Fruit fly (Drosophila melanogaster) whole organism, embryonic: ENCODE data around the gene Drep4.
A peak's percentile ranks its signal among the peaks of the same experiment; 100 is the strongest.

ENCODE experiments used
- Awh ChIP-seq: fragments of 200-800 bp; sonication (Bioruptor generic); IDR thresholded peaks from 2 replicates; pipeline ENCODE4, ENCODE4 v1.3.6; 2022; ENCODE audit warnings: missing biosample characterization, missing genetic modification characterization
- CG11695 ChIP-seq: fragments of 200-800 bp; sonication (Bioruptor generic); IDR thresholded peaks from 3 replicates; pipeline ENCODE4 v1.3.6; 2022; ENCODE audit warnings: missing biosample characterization, missing genetic modification characterization
- CG1233 ChIP-seq: fragments of 200-800 bp; sonication (Bioruptor generic); optimal IDR thresholded peaks from 4 replicates; lab custom pipeline; 2018; ENCODE audit warnings: missing biosample characterization, mild to moderate bottlenecking, missing genetic modification characterization
- CG12391 ChIP-seq: fragments of 200-800 bp; sonication (Bioruptor generic); optimal IDR thresholded peaks from 3 replicates; lab custom pipeline; 2018; ENCODE audit warnings: missing biosample characterization, mild to moderate bottlenecking, missing genetic modification characterization, moderate library complexity
- CG13123 ChIP-seq: fragments of 200-800 bp; sonication (Bioruptor generic); optimal IDR thresholded peaks from 2 replicates; lab custom pipeline; 2016; ENCODE audit warnings: missing biosample characterization, missing genetic modification characterization
- CG14710 ChIP-seq: fragments of 200-800 bp; sonication (Bioruptor generic); optimal IDR thresholded peaks from 3 replicates; lab custom pipeline; 2019; ENCODE audit warnings: missing biosample characterization, mild to moderate bottlenecking, missing genetic modification characterization, moderate library complexity
- CG17568 ChIP-seq: fragments of 200-800 bp; sonication (Bioruptor generic); optimal IDR thresholded peaks from 2 replicates; lab custom pipeline; 2018; ENCODE audit warnings: missing biosample characterization, mild to moderate bottlenecking, missing genetic modification characterization, moderate library complexity
- CG17912 ChIP-seq: fragments of 200-800 bp; sonication (Bioruptor generic); optimal IDR thresholded peaks from 2 replicates; lab custom pipeline; 2018; ENCODE audit warnings: missing biosample characterization, mild to moderate bottlenecking, missing genetic modification characterization
- CG30431 ChIP-seq: fragments of 200-800 bp; sonication (Bioruptor generic); optimal IDR thresholded peaks from 2 replicates; lab custom pipeline; 2017; ENCODE audit warnings: missing biosample characterization, missing genetic modification characterization
- CG34376 ChIP-seq: fragments of 200-800 bp; sonication (Bioruptor generic); optimal IDR thresholded peaks from 2 replicates; lab custom pipeline; 2018; ENCODE audit warnings: missing biosample characterization, mild to moderate bottlenecking, missing genetic modification characterization
- CG3726 ChIP-seq: fragments of 200-800 bp; sonication (Bioruptor generic); IDR thresholded peaks from 3 replicates; pipeline ENCODE4, ENCODE4 v1.3.6; 2022; ENCODE audit warnings: missing biosample characterization, missing genetic modification characterization
- CG3995 ChIP-seq: fragments of 200-800 bp; sonication (Bioruptor generic); optimal IDR thresholded peaks from 3 replicates; lab custom pipeline; 2016; ENCODE audit warnings: missing biosample characterization, missing genetic modification characterization
- CG4707 ChIP-seq: fragments of 200-800 bp; sonication (Bioruptor generic); optimal IDR thresholded peaks from 2 replicates; lab custom pipeline; 2018; ENCODE audit warnings: missing biosample characterization, mild to moderate bottlenecking, missing genetic modification characterization, moderate library complexity
- CG7928 ChIP-seq: fragments of 200-800 bp; sonication (Bioruptor generic); optimal IDR thresholded peaks from 2 replicates; lab custom pipeline; 2017; ENCODE audit warnings: missing biosample characterization, mild to moderate bottlenecking, missing genetic modification characterization
- CG8359 ChIP-seq: fragments of 200-800 bp; sonication (Bioruptor generic); optimal IDR thresholded peaks from 2 replicates; lab custom pipeline; 2017; ENCODE audit warnings: missing biosample characterization, mild to moderate bottlenecking, missing genetic modification characterization, borderline replicate concordance
- CG8765 ChIP-seq: fragments of 200-800 bp; sonication (Bioruptor generic); IDR thresholded peaks from 2 replicates; pipeline ENCODE4 v1.3.6; 2022; ENCODE audit warnings: missing biosample characterization, missing genetic modification characterization
- CG9609 ChIP-seq: fragments of 200-800 bp; sonication (Bioruptor generic); optimal IDR thresholded peaks from 3 replicates; lab custom pipeline; 2016; ENCODE audit warnings: missing biosample characterization, missing genetic modification characterization
- Ets65A ChIP-seq: fragments of 200-800 bp; sonication (Bioruptor generic); peaks from one replicate; lab custom pipeline; 2016; ENCODE audit warnings: missing biosample characterization, missing genetic modification characterization
- Ets97D ChIP-seq: fragments of 200-800 bp; sonication (Bioruptor generic); optimal IDR thresholded peaks from 3 replicates; lab custom pipeline; 2016; ENCODE audit warnings: missing biosample characterization, missing genetic modification characterization
- H2.0 ChIP-seq: fragments of 200-800 bp; sonication (Bioruptor generic); IDR thresholded peaks from 2 replicates; pipeline ENCODE4 v1.3.6; 2022; ENCODE audit warnings: missing biosample characterization, missing genetic modification characterization
- Hr51 ChIP-seq, 2 experiments: fragments of 200-800 bp; sonication (Bioruptor generic); optimal IDR thresholded peaks; 2 replicates in 1 of 2; 3 replicates in 1 of 2; lab custom pipeline; 2016 to 2018; ENCODE audit warnings: missing biosample characterization in 2 of 2, missing genetic modification characterization in 2 of 2, mild to moderate bottlenecking in 1 of 2, moderate library complexity in 1 of 2
- Kr ChIP-seq: fragments of 200-800 bp; sonication (Bioruptor generic); optimal IDR thresholded peaks from 2 replicates; lab custom pipeline; 2017; ENCODE audit warnings: missing biosample characterization, mild to moderate bottlenecking, missing genetic modification characterization
- MESR4 ChIP-seq: fragments of 200-800 bp; sonication (Bioruptor generic); optimal IDR thresholded peaks from 2 replicates; lab custom pipeline; 2018; ENCODE audit warnings: missing biosample characterization, mild to moderate bottlenecking, missing genetic modification characterization, moderate library complexity
- Nf-YA ChIP-seq: fragments of 200-800 bp; sonication (Bioruptor generic); IDR thresholded peaks from 2 replicates; pipeline ENCODE4 v1.3.6; 2022; ENCODE audit warnings: missing biosample characterization, missing genetic modification characterization
- PHDP ChIP-seq: fragments of 200-800 bp; sonication (Bioruptor generic); optimal IDR thresholded peaks from 3 replicates; lab custom pipeline; 2018; ENCODE audit warnings: missing biosample characterization, mild to moderate bottlenecking, missing genetic modification characterization, moderate library complexity
- Rx ChIP-seq: fragments of 200-800 bp; sonication (Bioruptor generic); IDR thresholded peaks from 2 replicates; pipeline ENCODE4 v1.3.6; 2022; ENCODE audit warnings: missing biosample characterization, missing genetic modification characterization
- Six4 ChIP-seq: fragments of 200-800 bp; sonication (Bioruptor generic); optimal IDR thresholded peaks from 2 replicates; lab custom pipeline; 2016; ENCODE audit warnings: missing biosample characterization, missing genetic modification characterization
- TFAM ChIP-seq: fragments of 200-800 bp; sonication (Bioruptor generic); optimal IDR thresholded peaks from 2 replicates; lab custom pipeline; 2017; ENCODE audit warnings: missing biosample characterization, missing genetic modification characterization, inconsistent platforms
- al ChIP-seq: fragments of 200-800 bp; sonication (Bioruptor generic); IDR thresholded peaks from 2 replicates; pipeline ENCODE4 v1.3.6; 2022; ENCODE audit warnings: missing biosample characterization, missing genetic modification characterization
- ap ChIP-seq: fragments of 200-800 bp; sonication (Bioruptor generic); IDR thresholded peaks from 2 replicates; pipeline ENCODE4 v1.3.6; 2022; ENCODE audit warnings: missing biosample characterization, missing genetic modification characterization
- ase ChIP-seq: fragments of 200-800 bp; sonication (Bioruptor generic); IDR thresholded peaks from 3 replicates; pipeline ENCODE4 v1.3.6; 2022; ENCODE audit warnings: missing biosample characterization, missing genetic modification characterization
- az2 ChIP-seq: fragments of 200-800 bp; sonication (Bioruptor generic); optimal IDR thresholded peaks from 3 replicates; lab custom pipeline; 2016; ENCODE audit warnings: missing biosample characterization, missing genetic modification characterization
- br ChIP-seq: fragments of >200 bp; optimal IDR thresholded peaks from 2 replicates; lab custom pipeline; 2017
- cas ChIP-seq: fragments of 200-800 bp; sonication (Bioruptor generic); IDR thresholded peaks from 2 replicates; pipeline ENCODE4 v1.3.6; 2022; ENCODE audit warnings: missing biosample characterization, missing genetic modification characterization
- chm ChIP-seq: fragments of 200-800 bp; sonication (Bioruptor generic); IDR thresholded peaks from 2 replicates; pipeline ENCODE4 v1.3.6; 2022; ENCODE audit warnings: missing biosample characterization, missing genetic modification characterization
- crol ChIP-seq: fragments of 200-800 bp; sonication (Bioruptor generic); IDR thresholded peaks from 2 replicates; pipeline ENCODE4 v1.3.6; 2022; ENCODE audit warnings: missing biosample characterization, missing genetic modification characterization
- cwo ChIP-seq: fragments of 200-800 bp; sonication (Bioruptor generic); optimal IDR thresholded peaks from 3 replicates; lab custom pipeline; 2017; ENCODE audit warnings: missing biosample characterization, missing genetic modification characterization, mild to moderate bottlenecking, moderate library complexity, missing genetic modification reagents
- dmrt11E ChIP-seq: fragments of 200-800 bp; sonication (Bioruptor generic); optimal IDR thresholded peaks from 3 replicates; lab custom pipeline; 2018; ENCODE audit warnings: missing biosample characterization, mild to moderate bottlenecking, missing genetic modification characterization, moderate library complexity
- jumu ChIP-seq: fragments of 200-800 bp; sonication (Bioruptor generic); optimal IDR thresholded peaks from 3 replicates; lab custom pipeline; 2016; ENCODE audit warnings: missing biosample characterization, missing genetic modification characterization
- luna ChIP-seq: fragments of 200-800 bp; sonication (Bioruptor generic); optimal IDR thresholded peaks from 2 replicates; lab custom pipeline; 2016; ENCODE audit warnings: missing biosample characterization, missing genetic modification characterization
- maf-S ChIP-seq: fragments of 200-800 bp; sonication (Bioruptor generic); optimal IDR thresholded peaks from 2 replicates; lab custom pipeline; 2016; ENCODE audit warnings: missing biosample characterization, missing genetic modification characterization
- otp ChIP-seq: fragments of 200-800 bp; sonication (Bioruptor generic); IDR thresholded peaks from 3 replicates; pipeline ENCODE4, ENCODE4 v1.3.6; 2022; ENCODE audit warnings: missing biosample characterization, missing genetic modification characterization
- p53 ChIP-seq: fragments of 200-800 bp; sonication (Bioruptor generic); optimal IDR thresholded peaks from 2 replicates; lab custom pipeline; 2016; ENCODE audit warnings: missing biosample characterization, missing genetic modification characterization
- repo ChIP-seq: fragments of 200-800 bp; sonication (Bioruptor generic); optimal IDR thresholded peaks from 2 replicates; lab custom pipeline; 2016; ENCODE audit warnings: missing biosample characterization, missing genetic modification characterization
- run ChIP-seq: fragments of 200-800 bp; sonication (Bioruptor generic); optimal IDR thresholded peaks from 3 replicates; lab custom pipeline; 2018; ENCODE audit warnings: missing biosample characterization, mild to moderate bottlenecking, missing genetic modification characterization
- sc ChIP-seq, 3 experiments: fragments of >200 bp in 2 of 3; fragments of 200-800 bp in 1 of 3; sonication (Bioruptor generic) in 1 of 3; optimal IDR thresholded peaks; 2 replicates in 2 of 3; 3 replicates in 1 of 3; lab custom pipeline; 2017; ENCODE audit warnings: mild to moderate bottlenecking in 1 of 3, missing biosample characterization in 1 of 3, missing genetic modification characterization in 1 of 3, missing genetic modification reagents in 1 of 3
- seq ChIP-seq: fragments of 200-800 bp; sonication (Bioruptor generic); IDR thresholded peaks from 2 replicates; pipeline ENCODE4 v1.3.6; 2022; ENCODE audit warnings: missing biosample characterization, missing genetic modification characterization
- slp2 ChIP-seq: fragments of 200-800 bp; sonication (Bioruptor generic); optimal IDR thresholded peaks from 2 replicates; lab custom pipeline; 2016; ENCODE audit warnings: missing biosample characterization, missing genetic modification characterization
- tup ChIP-seq: fragments of 200-800 bp; sonication (Bioruptor generic); optimal IDR thresholded peaks from 2 replicates; lab custom pipeline; 2016; ENCODE audit warnings: missing biosample characterization, mild to moderate bottlenecking, missing genetic modification characterization, moderate library complexity
- twi ChIP-seq: fragments of 200-800 bp; optimal IDR thresholded peaks from 2 replicates; lab custom pipeline; 2019; ENCODE audit warnings: missing biosample characterization, mild to moderate bottlenecking, missing genetic modification characterization, moderate library complexity
- yki ChIP-seq: fragments of >200 bp; optimal IDR thresholded peaks from 3 replicates; lab custom pipeline; 2018
- z ChIP-seq: fragments of 200-800 bp; sonication (Bioruptor generic); IDR thresholded peaks from 3 replicates; pipeline ENCODE4 v1.3.6; 2022; ENCODE audit warnings: missing biosample characterization, missing genetic modification characterization
- zf30C ChIP-seq: fragments of 200-800 bp; sonication (Bioruptor generic); optimal IDR thresholded peaks from 3 replicates; lab custom pipeline; 2018; ENCODE audit warnings: missing biosample characterization, mild to moderate bottlenecking, missing genetic modification characterization

Gene Drep4

DNA sequence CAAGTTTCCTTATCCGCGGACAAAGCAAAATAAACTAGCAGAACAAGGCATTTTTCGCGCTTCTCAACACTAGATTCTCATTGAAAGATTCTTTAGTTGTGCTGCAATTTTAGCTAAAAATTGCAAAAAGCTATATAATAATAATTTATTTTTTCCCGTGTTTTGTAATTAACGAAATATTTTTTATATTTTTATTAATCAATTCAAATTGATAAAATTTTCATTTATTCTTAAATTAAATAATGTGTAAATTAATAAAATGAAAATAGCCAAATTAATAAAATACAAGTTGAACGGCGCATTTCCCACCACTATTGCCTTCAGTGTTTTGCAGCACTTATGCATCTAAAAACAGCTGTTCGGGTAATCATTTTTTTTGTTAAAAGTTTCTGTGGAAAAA, at the start of gene Drep4, which contains the start of gene Uvrag (continued):
- no peak for TF ChIP-seq ase (GFP tag; lab: Robert Waterston, UW)
- TF ChIP-seq CG17568 (GFP tag; lab: Kevin White, UChicago) = no peak
- no peak for TF ChIP-seq run (tag; lab: Kevin White, UChicago)
- no peak for TF ChIP-seq CG12391 (tag; lab: Kevin White, UChicago)
- no peak for TF ChIP-seq CG11695 (GFP tag; lab: Robert Waterston, UW)
- TF ChIP-seq CG7928 (GFP tag; lab: Kevin White, UChicago) = no peak
- TF ChIP-seq slp2 (GFP tag; lab: Kevin White, UChicago) = no peak
- TF ChIP-seq seq = no peak
- peak; percentile 7 for TF ChIP-seq Ets97D
- TF ChIP-seq CG8359 (GFP tag; lab: Kevin White, UChicago) = no peak
- TF ChIP-seq PHDP (tag; lab: Kevin White, UChicago) = no peak
- no peak for TF ChIP-seq z (GFP tag; lab: Robert Waterston, UW)
- TF ChIP-seq Awh (GFP tag; lab: Robert Waterston, UW) = no peak
- TF ChIP-seq chm (GFP tag; lab: Robert Waterston, UW) = no peak
- TF ChIP-seq repo = no peak
- no peak for TF ChIP-seq H2.0 (GFP tag; lab: Robert Waterston, UW)
- peak; percentile 17 for TF ChIP-seq Six4 (GFP tag; lab: Kevin White, UChicago)
- TF ChIP-seq CG30431 (GFP tag; lab: Kevin White, UChicago) = peak; percentile 17
- no peak for TF ChIP-seq CG9609 (GFP tag; lab: Kevin White, UChicago)
- TF ChIP-seq yki = no peak
- TF ChIP-seq dmrt11E (tag; lab: Kevin White, UChicago) = peak; percentile 79
- no peak for TF ChIP-seq TFAM (GFP tag; lab: Kevin White, UChicago)
- no peak for TF ChIP-seq maf-S (GFP tag; lab: Kevin White, UChicago)
- peak; percentile 68 for TF ChIP-seq al
- TF ChIP-seq otp = no peak
- no peak for TF ChIP-seq twi
- TF ChIP-seq az2 (GFP tag; lab: Kevin White, UChicago) = peak; percentile 60
- TF ChIP-seq Nf-YA (GFP tag; lab: Robert Waterston, UW) = no peak
- TF ChIP-seq p53 = no peak
- no peak for TF ChIP-seq sc (optimal IDR thresholded peaks at IDR 0.05; lab: Kevin White, UChicago)
- TF ChIP-seq sc (GFP tag; optimal IDR thresholded peaks at IDR 0.05; lab: Kevin White, UChicago) = no peak
- no peak for TF ChIP-seq cas (GFP tag; lab: Robert Waterston, UW)
- no peak for TF ChIP-seq ap (GFP tag; lab: Robert Waterston, UW)
- TF ChIP-seq Kr (GFP tag; lab: Kevin White, UChicago) = no peak
- TF ChIP-seq CG1233 (GFP tag; lab: Kevin White, UChicago) = peak; percentile 39
- no peak for TF ChIP-seq luna (GFP tag; lab: Kevin White, UChicago)
- TF ChIP-seq CG4707 = no peak
- TF ChIP-seq jumu (GFP tag; lab: Kevin White, UChicago) = peak; percentile 4
- TF ChIP-seq cwo = no peak
- TF ChIP-seq Hr51 (GFP tag; optimal IDR thresholded peaks at IDR 0.05; lab: Kevin White, UChicago) = no peak
- TF ChIP-seq CG14710 (tag; lab: Kevin White, UChicago) = peak; percentile 73
- no peak for TF ChIP-seq CG34376 (GFP tag; lab: Kevin White, UChicago)
- no peak for TF ChIP-seq CG8765 (GFP tag; lab: Robert Waterston, UW)
- no peak for TF ChIP-seq Rx
- TF ChIP-seq zf30C (GFP tag; lab: Kevin White, UChicago) = no peak
- no peak for TF ChIP-seq CG3995 (GFP tag; lab: Kevin White, UChicago)
- TF ChIP-seq MESR4 (GFP tag; lab: Kevin White, UChicago) = no peak
- no peak for TF ChIP-seq CG17912 (GFP tag; lab: Kevin White, UChicago)
- TF ChIP-seq CG3726 = no peak
- TF ChIP-seq CG13123 = peak; percentile 58
- no peak for TF ChIP-seq crol
- no peak for TF ChIP-seq br (lab: Kevin White, UChicago)
- TF ChIP-seq Ets65A (GFP tag; lab: Kevin White, UChicago) = peak; percentile 65
- TF ChIP-seq tup (GFP tag; lab: Kevin White, UChicago) = no peak
